Worm (Caenorhabditis elegans) whole organism, late embryonic: ENCODE measurements around the gene aptf-4.

ENCODE experiments used
- C08G9.2 ChIP-seq: sonication (generic microtip); optimal IDR thresholded peaks from 2 replicates; lab custom pipeline; 2016; ENCODE audit warnings: mild to moderate bottlenecking, missing genetic modification characterization, moderate library complexity, missing compliant biosample characterization
- F13H6.1 ChIP-seq: sonication (generic microtip); optimal IDR thresholded peaks from 2 replicates; lab custom pipeline; 2016; ENCODE audit warnings: missing genetic modification characterization, missing compliant biosample characterization
- K02D7.2 ChIP-seq: sonication (generic microtip); optimal IDR thresholded peaks from 2 replicates; lab custom pipeline; 2017; ENCODE audit warnings: mild to moderate bottlenecking, missing genetic modification characterization, missing compliant biosample characterization
- K09A11.1 ChIP-seq: sonication (generic microtip); optimal IDR thresholded peaks from 2 replicates; lab custom pipeline; 2017; ENCODE audit warnings: antibody characterized with exemption, mild to moderate bottlenecking, missing genetic modification characterization, missing compliant biosample characterization; ENCODE audit not compliant: insufficient read depth
- Y22D7AL.16 ChIP-seq: sonication (generic microtip); optimal IDR thresholded peaks from 2 replicates; lab custom pipeline; 2016; ENCODE audit warnings: missing genetic modification characterization, missing compliant biosample characterization
- ama-1 ChIP-seq: fragments of 150-350 bp; optimal IDR thresholded peaks from 2 replicates; lab custom pipeline; 2014
- ceh-18 ChIP-seq: sonication (generic microtip); optimal IDR thresholded peaks from 2 replicates; lab custom pipeline; 2016; ENCODE audit warnings: missing genetic modification characterization, missing compliant biosample characterization
- ceh-19 ChIP-seq: fragments of 200-800 bp; sonication (Bioruptor generic); optimal IDR thresholded peaks from 2 replicates; lab custom pipeline; 2018; ENCODE audit warnings: mild to moderate bottlenecking, missing genetic modification characterization, missing compliant biosample characterization
- ceh-22 ChIP-seq: sonication (generic microtip); optimal IDR thresholded peaks from 2 replicates; lab custom pipeline; 2017; ENCODE audit warnings: missing biosample characterization, missing genetic modification characterization
- ceh-24 ChIP-seq: sonication (generic microtip); optimal IDR thresholded peaks from 2 replicates; lab custom pipeline; 2016; ENCODE audit warnings: mild to moderate bottlenecking, missing genetic modification characterization, missing compliant biosample characterization
- ceh-30 ChIP-seq: fragments of 150-350 bp; optimal IDR thresholded peaks from 2 replicates; lab custom pipeline; 2014; ENCODE audit warnings: missing biosample characterization, missing genetic modification characterization
- ceh-34 ChIP-seq: sonication (generic microtip); optimal IDR thresholded peaks from 2 replicates; lab custom pipeline; 2016; ENCODE audit warnings: mild to moderate bottlenecking, missing genetic modification characterization, missing compliant biosample characterization
- ceh-45 ChIP-seq: fragments of 200-800 bp; sonication (Bioruptor generic); IDR thresholded peaks from 2 replicates; pipeline ENCODE4 v1.3.6; 2022; ENCODE audit warnings: missing genetic modification reagents, missing genetic modification characterization, missing compliant biosample characterization
- ceh-9 ChIP-seq: sonication (generic microtip); optimal IDR thresholded peaks from 2 replicates; lab custom pipeline; 2016; ENCODE audit warnings: mild to moderate bottlenecking, missing genetic modification characterization, inconsistent platforms, missing compliant biosample characterization
- che-1 ChIP-seq: sonication (generic microtip); optimal IDR thresholded peaks from 2 replicates; lab custom pipeline; 2016; ENCODE audit warnings: mild to moderate bottlenecking, missing genetic modification characterization, missing compliant biosample characterization
- dve-1 ChIP-seq: sonication (generic microtip); optimal IDR thresholded peaks from 2 replicates; lab custom pipeline; 2017; ENCODE audit warnings: antibody characterized with exemption, mild to moderate bottlenecking, missing genetic modification characterization, missing compliant biosample characterization
- elt-4 ChIP-seq: sonication (generic microtip); optimal IDR thresholded peaks from 2 replicates; lab custom pipeline; 2016; ENCODE audit warnings: missing genetic modification characterization, missing compliant biosample characterization
- eyg-1 ChIP-seq: sonication (generic microtip); optimal IDR thresholded peaks from 2 replicates; lab custom pipeline; 2016; ENCODE audit warnings: missing genotype, missing genetic modification characterization, missing compliant biosample characterization
- fax-1 ChIP-seq: sonication (generic microtip); optimal IDR thresholded peaks from 2 replicates; lab custom pipeline; 2016; ENCODE audit warnings: missing genotype, missing genetic modification characterization, missing compliant biosample characterization
- fkh-10 ChIP-seq: fragments of 150-350 bp; optimal IDR thresholded peaks from 2 replicates; lab custom pipeline; 2014; ENCODE audit warnings: missing biosample characterization, missing genetic modification reagents, missing genetic modification characterization
- fkh-6 ChIP-seq: sonication (generic microtip); optimal IDR thresholded peaks from 2 replicates; lab custom pipeline; 2016; ENCODE audit warnings: missing genetic modification characterization, missing compliant biosample characterization
- hlh-13 ChIP-seq: fragments of 200-800 bp; sonication (Bioruptor generic); optimal IDR thresholded peaks from 2 replicates; lab custom pipeline; 2018; ENCODE audit warnings: mild to moderate bottlenecking, missing genetic modification characterization, missing compliant biosample characterization
- hlh-15 ChIP-seq: sonication (generic microtip); optimal IDR thresholded peaks from 2 replicates; lab custom pipeline; 2016; ENCODE audit warnings: missing genetic modification characterization, missing compliant biosample characterization
- hlh-30 ChIP-seq: sonication (generic microtip); optimal IDR thresholded peaks from 2 replicates; lab custom pipeline; 2017; ENCODE audit warnings: antibody characterized with exemption, missing genetic modification characterization, missing compliant biosample characterization; ENCODE audit not compliant: insufficient read depth
- hlh-6 ChIP-seq: sonication (generic microtip); optimal IDR thresholded peaks from 2 replicates; lab custom pipeline; 2016; ENCODE audit warnings: missing genotype, missing genetic modification characterization, missing compliant biosample characterization
- hlh-8 ChIP-seq: sonication (generic microtip); optimal IDR thresholded peaks from 2 replicates; lab custom pipeline; 2016; ENCODE audit warnings: missing genotype, missing genetic modification characterization, missing compliant biosample characterization
- madf-2 ChIP-seq: sonication (generic microtip); optimal IDR thresholded peaks from 2 replicates; lab custom pipeline; 2017; ENCODE audit warnings: missing genetic modification characterization, missing compliant biosample characterization
- mec-3 ChIP-seq: sonication (generic microtip); optimal IDR thresholded peaks from 2 replicates; lab custom pipeline; 2016; ENCODE audit warnings: borderline replicate concordance, missing genetic modification characterization, missing compliant biosample characterization
- nfya-1 ChIP-seq: sonication (generic microtip); optimal IDR thresholded peaks from 2 replicates; lab custom pipeline; 2017; ENCODE audit warnings: missing genetic modification characterization, mild to moderate bottlenecking, missing compliant biosample characterization, antibody characterized with exemption, moderate library complexity
- nhr-11 ChIP-seq: fragments of 150-350 bp; optimal IDR thresholded peaks from 2 replicates; lab custom pipeline; 2014; ENCODE audit warnings: missing biosample characterization, missing genetic modification characterization
- nhr-232 ChIP-seq: sonication (generic microtip); optimal IDR thresholded peaks from 2 replicates; lab custom pipeline; 2016; ENCODE audit warnings: missing genetic modification characterization, missing compliant biosample characterization
- npax-4 ChIP-seq: sonication (generic microtip); optimal IDR thresholded peaks from 2 replicates; lab custom pipeline; 2016; ENCODE audit warnings: missing genetic modification characterization, missing compliant biosample characterization
- odd-2 ChIP-seq: sonication (generic microtip); optimal IDR thresholded peaks from 2 replicates; lab custom pipeline; 2017; ENCODE audit warnings: antibody characterized with exemption, mild to moderate bottlenecking, missing genetic modification characterization, missing compliant biosample characterization
- pag-3 ChIP-seq: sonication (generic microtip); optimal IDR thresholded peaks from 2 replicates; lab custom pipeline; 2016; ENCODE audit warnings: missing compliant biosample characterization, missing genetic modification characterization, borderline replicate concordance
- pqm-1 ChIP-seq: sonication (generic microtip); optimal IDR thresholded peaks from 2 replicates; lab custom pipeline; 2016; ENCODE audit warnings: missing genetic modification characterization, missing compliant biosample characterization
- pros-1 ChIP-seq: fragments of 150-350 bp; optimal IDR thresholded peaks from 2 replicates; lab custom pipeline; 2014; ENCODE audit warnings: missing biosample characterization, missing genetic modification reagents, missing genetic modification characterization
- ref-2 ChIP-seq: sonication (generic microtip); optimal IDR thresholded peaks from 2 replicates; lab custom pipeline; 2016; ENCODE audit warnings: missing genetic modification characterization, missing compliant biosample characterization
- rnt-1 ChIP-seq: sonication (generic microtip); optimal IDR thresholded peaks from 2 replicates; lab custom pipeline; 2016; ENCODE audit warnings: missing genetic modification characterization, missing compliant biosample characterization
- sdc-2 ChIP-seq: sonication (generic microtip); optimal IDR thresholded peaks from 2 replicates; lab custom pipeline; 2016; ENCODE audit warnings: missing genotype, missing genetic modification characterization, missing compliant biosample characterization
- sox-2 ChIP-seq: fragments of 200-800 bp; sonication (Bioruptor generic); IDR thresholded peaks from 2 replicates; pipeline ENCODE4 v1.3.6; 2022; ENCODE audit warnings: missing genetic modification reagents, missing genetic modification characterization, missing compliant biosample characterization
- tbx-2 ChIP-seq: sonication (generic microtip); optimal IDR thresholded peaks from 2 replicates; lab custom pipeline; 2016; ENCODE audit warnings: missing genetic modification characterization, missing compliant biosample characterization
- ttx-3 ChIP-seq: sonication (generic microtip); optimal IDR thresholded peaks from 2 replicates; lab custom pipeline; 2016; ENCODE audit warnings: missing genetic modification reagents, missing genetic modification characterization, missing compliant biosample characterization
- unc-3 ChIP-seq, 2 experiments: fragments of 200-800 bp in 1 of 2; sonication (Bioruptor generic) in 1 of 2; sonication (generic microtip) in 1 of 2; conservative IDR thresholded peaks in 1 of 2; optimal IDR thresholded peaks in 1 of 2; 2 replicates each; pipeline versions ENCODE4 v1.3.6 to Lab custom; 2016 to 2022; ENCODE audit warnings: missing compliant biosample characterization in 2 of 2, missing genetic modification characterization in 2 of 2, missing genetic modification reagents in 1 of 2
- unc-86 ChIP-seq: sonication (generic microtip); optimal IDR thresholded peaks from 2 replicates; lab custom pipeline; 2016; ENCODE audit warnings: missing genetic modification characterization, missing compliant biosample characterization
- zip-5 ChIP-seq: sonication (generic microtip); optimal IDR thresholded peaks from 2 replicates; lab custom pipeline; 2016; ENCODE audit warnings: missing genetic modification characterization, missing compliant biosample characterization
- ztf-16 ChIP-seq: sonication (generic microtip); optimal IDR thresholded peaks from 2 replicates; lab custom pipeline; 2017; ENCODE audit warnings: missing genetic modification characterization, missing compliant biosample characterization

Gene aptf-4

ce11 chrII:8590684-8591083, at the start of gene aptf-4:
Gene aptf-4 (plus strand): TSS chrII:8590984.
- TF ChIP-seq ztf-16 (tag; lab: Kevin White, UChicago): no peak
- TF ChIP-seq elt-4: no peak
- TF ChIP-seq pag-3 (tag; lab: Kevin White, UChicago): no peak
- TF ChIP-seq rnt-1 (tag; lab: Kevin White, UChicago): no peak
- TF ChIP-seq mec-3 (tag; lab: Kevin White, UChicago): no peak
- no peak for TF ChIP-seq ttx-3
- no peak for TF ChIP-seq hlh-15 (tag; lab: Kevin White, UChicago)
- no peak for TF ChIP-seq npax-4
- no peak for TF ChIP-seq madf-2 (tag; lab: Kevin White, UChicago)

- TF ChIP-seq ceh-45 (no peak), ceh-30 (tag; lab: Kevin White, UChicago) (no peak), unc-3 (GFP tag; conservative IDR thresholded peaks at IDR 0.05; lab: Robert Waterston, UW) (no peak), unc-3 (tag; optimal IDR thresholded peaks at IDR 0.05; lab: Kevin White, UChicago) (no peak), rnt-1 (tag; lab: Kevin White, UChicago) (no peak), dve-1 (tag; lab: Kevin White, UChicago) (no peak), ceh-34 (no peak)
Measured at ce11 chrII:8545315-8545714, 45.5 kb upstream of the aptf-4 start, which contains the start of gene decr-1.2. Gene decr-1.2 (plus strand): TSS chrII:8545615.

- TF ChIP-seq C08G9.2 (peak; percentile 63), ceh-18 (tag; lab: Kevin White, UChicago) (peak; percentile 56), mec-3 (tag; lab: Kevin White, UChicago) (no peak), tbx-2 (tag; lab: Kevin White, UChicago) (peak; percentile 88), eyg-1 (peak; percentile 83), rnt-1 (tag; lab: Kevin White, UChicago) (peak; percentile 79), ref-2 (tag; lab: Kevin White, UChicago) (no peak), pqm-1 (tag; lab: Kevin White, UChicago) (peak; percentile 49), nhr-232 (tag; lab: Kevin White, UChicago) (peak; percentile 65), Y22D7AL.16 (tag; lab: Kevin White, UChicago) (peak; percentile 59), fax-1 (peak; percentile 72), fkh-10 (GFP tag; lab: Kevin White, UChicago) (no peak), hlh-15 (tag; lab: Kevin White, UChicago) (peak; percentile 61), unc-3 (GFP tag; conservative IDR thresholded peaks at IDR 0.05; lab: Robert Waterston, UW) (peak; percentile 71; the same call in 1 of the 2 replicates), unc-3 (tag; optimal IDR thresholded peaks at IDR 0.05; lab: Kevin White, UChicago) (peak; percentile 75), nfya-1 (tag; lab: Kevin White, UChicago) (peak; percentile 51), ceh-30 (tag; lab: Kevin White, UChicago) (peak; percentile 28), madf-2 (tag; lab: Kevin White, UChicago) (peak; percentile 67), hlh-6 (tag; lab: Kevin White, UChicago) (peak; percentile 85), dve-1 (tag; lab: Kevin White, UChicago) (peak; percentile 89), ztf-16 (tag; lab: Kevin White, UChicago) (peak; percentile 75), odd-2 (tag; lab: Kevin White, UChicago) (peak; percentile 23), K02D7.2 (tag; lab: Kevin White, UChicago) (peak; percentile 85), K09A11.1 (tag; lab: Kevin White, UChicago) (peak; percentile 54), sox-2 (GFP tag; lab: Robert Waterston, UW) (peak; percentile 74), ceh-45 (peak; percentile 76; the same call in 1 of the 2 replicates), unc-86 (tag; lab: Kevin White, UChicago) (peak; percentile 80), ceh-24 (tag; lab: Kevin White, UChicago) (peak; percentile 65), hlh-8 (tag; lab: Kevin White, UChicago) (peak; percentile 91), ceh-34 (peak; percentile 90), F13H6.1 (tag; lab: Kevin White, UChicago) (peak; percentile 46), hlh-30 (tag; lab: Kevin White, UChicago) (peak; percentile 11), ttx-3 (peak; percentile 84), ceh-19 (GFP tag; lab: Kevin White, UChicago) (peak; percentile 81), zip-5 (peak; percentile 33), che-1 (peak; percentile 88), ceh-22 (tag; lab: Kevin White, UChicago) (no peak), hlh-13 (GFP tag; lab: Kevin White, UChicago) (peak; percentile 82), nhr-11 (no peak), pros-1 (tag; lab: Kevin White, UChicago) (no peak), ama-1 (lab: Kevin White, UChicago) (no peak), sdc-2 (tag; lab: Kevin White, UChicago) (peak; percentile 63), fkh-6 (tag; lab: Kevin White, UChicago) (peak; percentile 78), ceh-9 (peak; percentile 33), npax-4 (peak; percentile 55)
Measured at ce11 chrII:8546975-8547374, 43.8 kb upstream of the aptf-4 start.
